Fruit fly (Drosophila melanogaster) whole organism, prepupa: ENCODE results near the gene LSm7.

Source experiments
- Blimp-1 ChIP-seq: fragments of 200-800 bp; sonication (Bioruptor generic); optimal IDR thresholded peaks from 3 replicates; lab custom pipeline; 2017; ENCODE audit warnings: missing biosample characterization, missing genetic modification characterization, mild to moderate bottlenecking, moderate library complexity, missing genetic modification reagents
- CG10631 ChIP-seq: fragments of 200-800 bp; sonication (Bioruptor generic); optimal IDR thresholded peaks from 2 replicates; lab custom pipeline; 2016; ENCODE audit warnings: missing biosample characterization, missing genetic modification characterization
- CG11902 ChIP-seq: fragments of 200-800 bp; sonication (Bioruptor generic); optimal IDR thresholded peaks from 3 replicates; lab custom pipeline; 2016; ENCODE audit warnings: missing biosample characterization, missing genetic modification characterization
- CG1621 ChIP-seq: fragments of 200-800 bp; sonication (Bioruptor generic); optimal IDR thresholded peaks from 3 replicates; lab custom pipeline; 2018; ENCODE audit warnings: missing biosample characterization, mild to moderate bottlenecking, missing genetic modification characterization
- CG16779 ChIP-seq: fragments of 200-800 bp; sonication (Bioruptor generic); optimal IDR thresholded peaks from 3 replicates; lab custom pipeline; 2017; ENCODE audit warnings: missing biosample characterization, mild to moderate bottlenecking, missing genetic modification characterization
- CG31627 ChIP-seq: fragments of 200-800 bp; sonication (Bioruptor generic); optimal IDR thresholded peaks from 3 replicates; lab custom pipeline; 2016; ENCODE audit warnings: missing biosample characterization, missing genetic modification characterization
- CG3919 ChIP-seq: fragments of 200-800 bp; sonication (Bioruptor generic); optimal IDR thresholded peaks from 3 replicates; lab custom pipeline; 2016; ENCODE audit warnings: missing biosample characterization, missing genetic modification characterization
- CG4318 ChIP-seq: fragments of 200-800 bp; sonication (Bioruptor generic); optimal IDR thresholded peaks from 3 replicates; lab custom pipeline; 2017; ENCODE audit warnings: missing biosample characterization, mild to moderate bottlenecking, missing genetic modification characterization
- CG6163 ChIP-seq: fragments of 200-800 bp; sonication (Bioruptor generic); IDR thresholded peaks from 3 replicates; pipeline ENCODE4 v1.3.6; 2022; ENCODE audit warnings: missing biosample characterization, missing genetic modification characterization
- CG6276 ChIP-seq: fragments of 200-800 bp; sonication (Bioruptor generic); optimal IDR thresholded peaks from 2 replicates; lab custom pipeline; 2017; ENCODE audit warnings: missing biosample characterization, mild to moderate bottlenecking, missing genetic modification characterization
- CG6808 ChIP-seq: fragments of 200-800 bp; sonication (Bioruptor generic); optimal IDR thresholded peaks from 3 replicates; lab custom pipeline; 2017; ENCODE audit warnings: missing biosample characterization, missing genetic modification characterization, mild to moderate bottlenecking, moderate library complexity, missing genetic modification reagents
- CG6854 ChIP-seq: fragments of 200-800 bp; sonication (Bioruptor generic); optimal IDR thresholded peaks from 2 replicates; lab custom pipeline; 2017; ENCODE audit warnings: missing biosample characterization, mild to moderate bottlenecking, missing genetic modification characterization
- CG8119 ChIP-seq: fragments of 200-800 bp; sonication (Bioruptor generic); IDR thresholded peaks from 3 replicates; pipeline ENCODE4 v1.3.6; 2022; ENCODE audit warnings: missing biosample characterization, missing genetic modification characterization
- CG9139 ChIP-seq: fragments of 200-800 bp; sonication (Bioruptor generic); optimal IDR thresholded peaks from 3 replicates; lab custom pipeline; 2017; ENCODE audit warnings: missing biosample characterization, mild to moderate bottlenecking, missing genetic modification characterization
- Eip78C ChIP-seq: fragments of 200-800 bp; sonication (Bioruptor generic); peaks from one replicate; lab custom pipeline; 2016; ENCODE audit warnings: missing biosample characterization, missing genetic modification characterization
- Eip93F ChIP-seq: fragments of 200-800 bp; sonication (Bioruptor generic); optimal IDR thresholded peaks from 2 replicates; lab custom pipeline; 2016; ENCODE audit warnings: missing biosample characterization, mild to moderate bottlenecking, missing genetic modification characterization
- Hr38 ChIP-seq: sonication (Bioruptor generic); optimal IDR thresholded peaks from 2 replicates; lab custom pipeline; 2016; ENCODE audit warnings: missing biosample characterization, missing genetic modification characterization
- Hr39 ChIP-seq: fragments of 200-800 bp; sonication (Bioruptor generic); optimal IDR thresholded peaks from 2 replicates; lab custom pipeline; 2016; ENCODE audit warnings: missing biosample characterization, missing genetic modification characterization
- Hr4 ChIP-seq: fragments of 200-800 bp; sonication (Bioruptor generic); optimal IDR thresholded peaks from 3 replicates; lab custom pipeline; 2016; ENCODE audit warnings: missing biosample characterization, missing genetic modification characterization
- OdsH ChIP-seq: fragments of 200-800 bp; sonication (Bioruptor generic); optimal IDR thresholded peaks from 3 replicates; lab custom pipeline; 2016; ENCODE audit warnings: missing biosample characterization, missing genetic modification characterization
- Smox ChIP-seq: fragments of 200-800 bp; sonication (Bioruptor generic); optimal IDR thresholded peaks from 3 replicates; lab custom pipeline; 2016; ENCODE audit warnings: missing biosample characterization, missing genetic modification characterization
- Sox102F ChIP-seq: fragments of 200-800 bp; sonication (Bioruptor generic); optimal IDR thresholded peaks from 2 replicates; lab custom pipeline; 2016; ENCODE audit warnings: missing biosample characterization, mild to moderate bottlenecking, missing genetic modification characterization
- achi ChIP-seq: fragments of 200-800 bp; sonication (Bioruptor generic); optimal IDR thresholded peaks from 3 replicates; lab custom pipeline; 2016; ENCODE audit warnings: missing biosample characterization, missing genetic modification characterization
- cyc ChIP-seq: fragments of 200-800 bp; sonication (Bioruptor generic); optimal IDR thresholded peaks from 3 replicates; lab custom pipeline; 2016; ENCODE audit warnings: missing biosample characterization, missing genetic modification characterization
- dsx ChIP-seq: fragments of 200-800 bp; optimal IDR thresholded peaks from 3 replicates; lab custom pipeline; 2019; ENCODE audit warnings: missing biosample characterization, mild to moderate bottlenecking, missing genetic modification characterization, moderate library complexity; ENCODE audit not compliant: poor library complexity, severe bottlenecking
- eg ChIP-seq: fragments of 200-800 bp; sonication (Bioruptor generic); IDR thresholded peaks from 3 replicates; pipeline ENCODE4 v1.3.6; 2022; ENCODE audit warnings: missing biosample characterization, missing genetic modification characterization
- esn ChIP-seq: fragments of 200-800 bp; sonication (Bioruptor generic); optimal IDR thresholded peaks from 2 replicates; lab custom pipeline; 2016; ENCODE audit warnings: missing biosample characterization, mild to moderate bottlenecking, missing genetic modification characterization, moderate library complexity
- fd59A ChIP-seq: fragments of 200-800 bp; sonication (Bioruptor generic); optimal IDR thresholded peaks from 2 replicates; lab custom pipeline; 2017; ENCODE audit warnings: missing biosample characterization, mild to moderate bottlenecking, missing genetic modification characterization, missing genetic modification reagents
- fd85E ChIP-seq: fragments of 200-800 bp; sonication (Bioruptor generic); optimal IDR thresholded peaks from 3 replicates; lab custom pipeline; 2016; ENCODE audit warnings: missing biosample characterization, missing genetic modification characterization
- fkh ChIP-seq: fragments of 200-800 bp; sonication (Bioruptor generic); optimal IDR thresholded peaks from 3 replicates; lab custom pipeline; 2017; ENCODE audit warnings: missing biosample characterization, mild to moderate bottlenecking, missing genetic modification characterization, moderate library complexity
- lz ChIP-seq: fragments of 200-800 bp; sonication (Bioruptor generic); optimal IDR thresholded peaks from 3 replicates; lab custom pipeline; 2016; ENCODE audit warnings: missing biosample characterization, missing genetic modification characterization
- pdm3 ChIP-seq: fragments of 200-800 bp; sonication (Bioruptor generic); optimal IDR thresholded peaks from 3 replicates; lab custom pipeline; 2016; ENCODE audit warnings: missing biosample characterization, missing genetic modification characterization
- svp ChIP-seq: fragments of 200-800 bp; sonication (Bioruptor generic); peaks from one replicate; lab custom pipeline; 2016; ENCODE audit warnings: missing biosample characterization, missing genetic modification characterization
- topi ChIP-seq: fragments of 200-800 bp; sonication (Bioruptor generic); optimal IDR thresholded peaks from 3 replicates; lab custom pipeline; 2016; ENCODE audit warnings: missing biosample characterization, missing genetic modification characterization
- vri ChIP-seq: fragments of 200-800 bp; sonication (Bioruptor generic); optimal IDR thresholded peaks from 3 replicates; lab custom pipeline; 2016; ENCODE audit warnings: missing biosample characterization, mild to moderate bottlenecking, missing genetic modification characterization

The LSm7 gene

dm6 chr2L:16743055-16743805 lies at the start of gene LSm7, which contains the start of gene BuGZ:
Gene LSm7 (minus strand): TSS chr2L:16743100.
Gene BuGZ (plus strand): TSS chr2L:16743405.
- TF ChIP-seq Hr39 (GFP tag; lab: Kevin White, UChicago) (no peak), CG1621 (no peak), eg (GFP tag; lab: Robert Waterston, UW) (no peak), Sox102F (GFP tag; lab: Kevin White, UChicago) (no peak), fd85E (GFP tag; lab: Kevin White, UChicago) (no peak), CG3919 (GFP tag; lab: Kevin White, UChicago) (no peak), Smox (no peak), fd59A (GFP tag; lab: Kevin White, UChicago) (no peak), CG6808 (GFP tag; lab: Kevin White, UChicago) (no peak), CG10631 (GFP tag; lab: Kevin White, UChicago) (no peak), OdsH (GFP tag; lab: Kevin White, UChicago) (no peak), esn (GFP tag; lab: Kevin White, UChicago) (peak; percentile 7), lz (GFP tag; lab: Kevin White, UChicago) (peak; percentile 35), CG9139 (GFP tag; lab: Kevin White, UChicago) (no peak), CG31627 (peak; percentile 30), CG6163 (GFP tag; lab: Robert Waterston, UW) (no peak), CG16779 (tag; lab: Kevin White, UChicago) (no peak), dsx (GFP tag; lab: Kevin White, UChicago) (no peak), pdm3 (GFP tag; lab: Kevin White, UChicago) (no peak)

DNA sequence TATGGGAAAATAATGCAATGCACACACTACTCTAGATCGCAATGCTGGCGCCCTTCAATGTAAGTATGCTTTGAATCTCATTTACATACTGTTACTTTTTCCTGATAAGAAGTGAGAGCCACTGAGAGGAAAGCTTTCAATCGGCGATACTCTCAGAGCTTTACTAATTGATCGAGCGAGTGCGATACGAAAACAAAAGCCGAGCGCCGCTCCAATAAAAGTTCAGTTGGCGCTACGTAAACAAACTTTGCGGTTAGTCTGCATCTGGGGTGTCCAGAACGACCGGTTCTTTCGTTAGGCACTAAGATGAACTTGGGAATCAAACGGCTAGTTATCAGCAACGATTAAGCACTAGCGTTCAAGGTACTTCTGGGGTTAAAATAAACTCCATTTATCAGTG lies 48.4 kb upstream of the LSm7 start, which contains the start of gene CG17928:
Gene CG17928 (plus strand): TSS at position 224 of the 400 bp plus-strand sequence.
- TF ChIP-seq cyc (GFP tag; lab: Kevin White, UChicago) (no peak), fkh (GFP tag; lab: Kevin White, UChicago) (peak; percentile 16), CG4318 (GFP tag; lab: Kevin White, UChicago) (no peak)
- TF ChIP-seq, all 60 proteins: peak for 1

DNA sequence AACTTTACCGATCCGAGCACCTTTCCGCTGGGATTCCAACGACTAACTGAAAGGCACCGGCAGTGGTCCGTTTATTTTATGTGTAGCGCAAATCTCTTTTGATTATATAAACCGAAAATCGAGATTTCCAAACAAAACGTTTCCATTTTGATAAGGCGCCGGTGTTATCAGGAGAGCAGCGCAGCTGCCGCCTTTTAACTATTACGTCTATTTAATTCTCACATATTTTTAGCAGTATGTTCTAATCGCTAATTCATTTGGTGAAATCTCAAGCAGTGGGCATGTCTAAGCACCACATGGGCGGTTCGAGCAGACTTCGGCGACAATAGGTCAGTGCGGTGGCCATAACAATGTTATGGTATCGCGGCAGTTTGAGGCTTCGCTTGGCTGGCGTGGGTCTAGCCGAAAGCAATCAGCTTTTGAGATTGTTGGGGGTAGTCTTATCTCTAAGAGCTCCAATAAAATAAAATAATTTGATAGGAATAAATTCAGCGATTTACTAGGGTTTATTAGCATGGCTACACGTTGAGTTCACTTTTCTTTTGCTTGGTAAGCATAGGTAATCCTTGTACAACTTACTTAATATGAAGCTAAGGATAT lies 47.9 kb upstream of the LSm7 start, which contains the start of gene Cyt-b5-r:
Gene Cyt-b5-r (minus strand): TSS at position 51 of the 600 bp plus-strand sequence.
- TF ChIP-seq vri (GFP tag; lab: Kevin White, UChicago): peak; percentile 82
- no peak for TF ChIP-seq Hr38 (GFP tag; lab: Kevin White, UChicago)
- no peak for TF ChIP-seq Eip93F (GFP tag; lab: Kevin White, UChicago)
- no peak for TF ChIP-seq cyc (GFP tag; lab: Kevin White, UChicago)
- peak; percentile 89 for TF ChIP-seq svp

- TF ChIP-seq Eip78C (GFP tag; lab: Kevin White, UChicago): no peak
- no peak for TF ChIP-seq CG31627
- TF ChIP-seq CG6808 (GFP tag; lab: Kevin White, UChicago): no peak
- no peak for TF ChIP-seq Smox
- TF ChIP-seq CG6854 (GFP tag; lab: Kevin White, UChicago): no peak
- TF ChIP-seq CG8119 (GFP tag; lab: Robert Waterston, UW): no peak
- TF ChIP-seq CG16779 (tag; lab: Kevin White, UChicago): no peak
- no peak for TF ChIP-seq CG1621
- TF ChIP-seq CG11902 (GFP tag; lab: Kevin White, UChicago): no peak
- TF ChIP-seq Blimp-1 (GFP tag; lab: Kevin White, UChicago): no peak
- no peak for TF ChIP-seq Hr4
- TF ChIP-seq achi: no peak
- no peak for TF ChIP-seq vri (GFP tag; lab: Kevin White, UChicago)
- no peak for TF ChIP-seq CG6276 (GFP tag; lab: Kevin White, UChicago)
- TF ChIP-seq topi (GFP tag; lab: Kevin White, UChicago): no peak
- TF ChIP-seq CG4318 (GFP tag; lab: Kevin White, UChicago): no peak
- no peak for TF ChIP-seq Hr38 (GFP tag; lab: Kevin White, UChicago)
Measured at dm6 chr2L:16789880-16790279, 47.0 kb upstream of the LSm7 start.
